Worm (Caenorhabditis elegans) whole organism, L4 larva: Measurements from ENCODE around the gene T22B2.5.

Experiments
- Y5F2A.4 ChIP-seq: fragments of 200-800 bp; sonication (Bioruptor generic); optimal IDR thresholded peaks from 2 replicates; lab custom pipeline; 2018; ENCODE audit warnings: mild to moderate bottlenecking, missing genetic modification characterization, missing compliant biosample characterization
- ces-1 ChIP-seq: fragments of 150-350 bp; sonication (generic microtip); optimal IDR thresholded peaks from 4 replicates; lab custom pipeline; 2014; ENCODE audit warnings: missing biosample characterization, missing genetic modification reagents, missing genetic modification characterization
- dpl-1 ChIP-seq: fragments of 150-350 bp; optimal IDR thresholded peaks from 2 replicates; lab custom pipeline; 2014; ENCODE audit warnings: missing biosample characterization, missing genetic modification reagents, missing genetic modification characterization
- fkh-10 ChIP-seq: fragments of 150-350 bp; optimal IDR thresholded peaks from 2 replicates; lab custom pipeline; 2014; ENCODE audit warnings: missing biosample characterization, missing genetic modification reagents, missing genetic modification characterization
- unc-62 ChIP-seq, 3 experiments: fragments of 150-350 bp in 1 of 3; sonication (generic microtip); optimal IDR thresholded peaks in 2 of 3; peaks in 1 of 3; 1 replicate in 1 of 3; 2 replicates in 2 of 3; lab custom pipeline; 2014 to 2017; ENCODE audit warnings: missing biosample characterization in 3 of 3, missing genetic modification characterization in 3 of 3, missing genetic modification reagents in 3 of 3, missing genotype in 1 of 3
- ztf-11 ChIP-seq: fragments of 150-350 bp; optimal IDR thresholded peaks from 2 replicates; lab custom pipeline; 2014; ENCODE audit warnings: missing biosample characterization, missing genetic modification characterization

DNA sequence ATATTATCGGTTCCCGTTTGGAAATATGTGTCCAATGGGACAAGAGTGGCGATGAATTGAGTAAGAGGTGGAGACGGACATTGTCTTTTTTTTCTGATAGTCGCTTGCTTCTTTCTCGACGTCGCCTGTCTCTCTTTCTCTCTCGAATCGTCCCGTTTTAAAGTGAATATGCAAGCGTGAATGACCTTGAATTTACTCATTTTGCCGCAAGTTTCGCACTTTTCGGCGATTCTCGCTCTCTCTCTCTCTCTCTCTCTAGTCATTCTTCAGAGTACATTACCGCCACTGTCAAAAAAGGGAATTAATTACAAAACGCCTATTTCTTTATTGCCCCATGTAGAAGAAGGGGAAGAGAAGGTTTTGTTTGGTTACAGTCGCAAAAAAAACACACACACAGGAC lies 43.4 kb downstream of the T22B2.5 start:
- TF ChIP-seq ces-1 (GFP tag; lab: Kevin White, UChicago) (no peak), ztf-11 (no peak), Y5F2A.4 (GFP tag; lab: Kevin White, UChicago) (no peak), unc-62 (GFP tag; optimal IDR thresholded peaks at IDR 0.05 in 1 of 2; lab: Kevin White, UChicago) (peak in 1 of 2 experiments; percentile 95), unc-62 (tag; optimal IDR thresholded peaks at IDR 0.05; lab: Kevin White, UChicago) (no peak), fkh-10 (GFP tag; lab: Kevin White, UChicago) (no peak), dpl-1 (GFP tag; lab: Kevin White, UChicago) (no peak)
